Fruit fly (Drosophila melanogaster) whole organism: ENCODE data around the gene CG46463.

Experiments used
- CG8478 ChIP-seq: fragments of >200 bp; optimal IDR thresholded peaks from 2 replicates; lab custom pipeline; 2018; ENCODE audit warnings: inconsistent platforms
- Dll ChIP-seq: fragments of >200 bp; optimal IDR thresholded peaks from 2 replicates; lab custom pipeline; 2017
- pan ChIP-seq: fragments of >200 bp; optimal IDR thresholded peaks from 2 replicates; lab custom pipeline; 2017
- usp ChIP-seq: fragments of >200 bp; optimal IDR thresholded peaks from 2 replicates; lab custom pipeline; 2017; ENCODE audit warnings: missing biosample characterization, missing genetic modification characterization, mixed read lengths

- TF ChIP-seq CG8478 (no peak), usp (GFP tag; lab: Kevin White, UChicago) (no peak), Dll (no peak), pan (lab: Kevin White, UChicago) (no peak)
Measured at dm6 chr3L:3433955-3434354, 27.2 kb upstream of the CG46463 start.
